Worm (Caenorhabditis elegans) whole organism, L1 larva: ENCODE data around the gene Y38H6C.9.

Experiments used
- C04F5.9 ChIP-seq: sonication (generic microtip); optimal IDR thresholded peaks from 2 replicates; lab custom pipeline; 2016; ENCODE audit warnings: missing genetic modification characterization, missing compliant biosample characterization
- F16B12.6 ChIP-seq: fragments of 150-350 bp; optimal IDR thresholded peaks from 2 replicates; lab custom pipeline; 2014; ENCODE audit warnings: missing biosample characterization, missing genetic modification characterization
- Y116A8C.19 ChIP-seq: sonication (generic microtip); optimal IDR thresholded peaks from 2 replicates; lab custom pipeline; 2016; ENCODE audit warnings: missing compliant biosample characterization, missing genetic modification characterization, borderline replicate concordance
- aha-1 ChIP-seq: fragments of 150-350 bp; optimal IDR thresholded peaks from 2 replicates; lab custom pipeline; 2014; ENCODE audit warnings: missing biosample characterization, missing genetic modification characterization
- alr-1 ChIP-seq: fragments of 200-800 bp; sonication (Bioruptor generic); optimal IDR thresholded peaks from 2 replicates; lab custom pipeline; 2018; ENCODE audit warnings: borderline replicate concordance, mild to moderate bottlenecking, missing genetic modification characterization, missing compliant biosample characterization
- ama-1 ChIP-seq: fragments of 150-350 bp; optimal IDR thresholded peaks from 2 replicates; lab custom pipeline; 2014
- ceh-63 ChIP-seq: fragments of 200-800 bp; sonication (Bioruptor generic); optimal IDR thresholded peaks from 2 replicates; lab custom pipeline; 2018; ENCODE audit warnings: mild to moderate bottlenecking, missing genetic modification characterization, missing compliant biosample characterization
- ceh-8 ChIP-seq: fragments of 200-800 bp; sonication (Bioruptor generic); optimal IDR thresholded peaks from 2 replicates; lab custom pipeline; 2018; ENCODE audit warnings: mild to moderate bottlenecking, missing genetic modification characterization, moderate library complexity, missing compliant biosample characterization
- dpl-1 ChIP-seq, 3 experiments: fragments of 150-350 bp in 2 of 3; sonication (generic microtip) in 1 of 3; optimal IDR thresholded peaks; 2 replicates each; lab custom pipeline; 2014 to 2017; ENCODE audit warnings: missing biosample characterization in 3 of 3, missing genetic modification characterization in 3 of 3, missing genetic modification reagents in 3 of 3
- egl-13 ChIP-seq: sonication (generic microtip); optimal IDR thresholded peaks from 2 replicates; lab custom pipeline; 2016; ENCODE audit warnings: missing genotype, missing genetic modification reagents, missing genetic modification characterization, missing compliant biosample characterization
- elt-2 ChIP-seq: sonication (generic microtip); optimal IDR thresholded peaks from 2 replicates; lab custom pipeline; 2016; ENCODE audit warnings: missing genetic modification characterization, mild to moderate bottlenecking, inconsistent platforms, missing compliant biosample characterization, missing genetic modification reagents
- ets-5 ChIP-seq: fragments of 200-800 bp; sonication (Bioruptor generic); IDR thresholded peaks from 2 replicates; pipeline ENCODE4 v1.3.6; 2022; ENCODE audit warnings: missing genetic modification characterization, missing compliant biosample characterization
- fkh-4 ChIP-seq: sonication (generic microtip); optimal IDR thresholded peaks from 2 replicates; lab custom pipeline; 2016; ENCODE audit warnings: missing compliant biosample characterization, missing genetic modification characterization, borderline replicate concordance
- fkh-8 ChIP-seq: sonication (generic microtip); optimal IDR thresholded peaks from 2 replicates; lab custom pipeline; 2016; ENCODE audit warnings: mild to moderate bottlenecking, missing genetic modification characterization, missing compliant biosample characterization
- fos-1 ChIP-seq: fragments of 150-350 bp; optimal IDR thresholded peaks from 2 replicates; lab custom pipeline; 2014; ENCODE audit warnings: missing biosample characterization, missing genetic modification characterization
- irx-1 ChIP-seq: sonication (generic microtip); optimal IDR thresholded peaks from 2 replicates; lab custom pipeline; 2016; ENCODE audit warnings: missing genetic modification characterization, missing compliant biosample characterization
- jun-1 ChIP-seq: fragments of 150-350 bp; optimal IDR thresholded peaks from 2 replicates; lab custom pipeline; 2014; ENCODE audit warnings: missing biosample characterization, missing genetic modification reagents, missing genetic modification characterization
- lin-13 ChIP-seq: fragments of 150-350 bp; optimal IDR thresholded peaks from 2 replicates; lab custom pipeline; 2014; ENCODE audit warnings: missing biosample characterization, missing genetic modification reagents, missing genetic modification characterization
- lin-35 ChIP-seq, 2 experiments: fragments of 150-350 bp; optimal IDR thresholded peaks; 2 replicates each; lab custom pipeline; 2014; ENCODE audit warnings: missing biosample characterization in 2 of 2, missing genetic modification characterization in 2 of 2, missing genetic modification reagents in 2 of 2
- lin-39 ChIP-seq: fragments of 150-350 bp; optimal IDR thresholded peaks from 2 replicates; lab custom pipeline; 2014; ENCODE audit warnings: missing biosample characterization, missing genetic modification reagents, missing genetic modification characterization
- lsy-2 ChIP-seq, 2 experiments: fragments of 150-350 bp; optimal IDR thresholded peaks; 2 replicates each; lab custom pipeline; 2014; ENCODE audit warnings: missing biosample characterization in 2 of 2, missing genetic modification characterization in 2 of 2
- mdl-1 ChIP-seq, 2 experiments: fragments of 150-350 bp; optimal IDR thresholded peaks; 2 replicates each; lab custom pipeline; 2014 to 2017; ENCODE audit warnings: missing biosample characterization in 2 of 2, missing genetic modification characterization in 2 of 2, inconsistent platforms in 1 of 2
- mef-2 ChIP-seq: fragments of 150-350 bp; optimal IDR thresholded peaks from 2 replicates; lab custom pipeline; 2014; ENCODE audit warnings: missing biosample characterization, missing genetic modification characterization
- mep-1 ChIP-seq: fragments of 150-350 bp; optimal IDR thresholded peaks from 2 replicates; lab custom pipeline; 2014; ENCODE audit warnings: missing biosample characterization, missing genetic modification characterization
- nhr-11 ChIP-seq: fragments of 150-350 bp; optimal IDR thresholded peaks from 2 replicates; lab custom pipeline; 2014; ENCODE audit warnings: missing biosample characterization, missing genetic modification characterization
- nhr-19 ChIP-seq: fragments of 200-800 bp; sonication (Bioruptor generic); conservative IDR thresholded peaks from 2 replicates; pipeline ENCODE4 v1.3.6; 2022; ENCODE audit warnings: missing genetic modification characterization, missing compliant biosample characterization
- nhr-20 ChIP-seq: sonication (generic microtip); optimal IDR thresholded peaks from 2 replicates; lab custom pipeline; 2016; ENCODE audit warnings: mild to moderate bottlenecking, missing genetic modification characterization, missing compliant biosample characterization
- nhr-47 ChIP-seq: sonication (generic microtip); optimal IDR thresholded peaks from 2 replicates; lab custom pipeline; 2016; ENCODE audit warnings: mild to moderate bottlenecking, missing genetic modification characterization, moderate library complexity, missing compliant biosample characterization
- nhr-76 ChIP-seq: sonication (generic microtip); optimal IDR thresholded peaks from 2 replicates; lab custom pipeline; 2017; ENCODE audit warnings: missing biosample characterization, missing genetic modification characterization
- nhr-77 ChIP-seq: fragments of 150-350 bp; optimal IDR thresholded peaks from 2 replicates; lab custom pipeline; 2014; ENCODE audit warnings: missing biosample characterization, missing genetic modification characterization
- nhr-85 ChIP-seq: sonication (generic microtip); peaks from one replicate; lab custom pipeline; 2016; ENCODE audit warnings: missing genetic modification characterization, inconsistent platforms, missing compliant biosample characterization
- skn-1 ChIP-seq: fragments of 150-350 bp; optimal IDR thresholded peaks from 2 replicates; lab custom pipeline; 2014; ENCODE audit warnings: missing biosample characterization, missing genetic modification characterization
- snu-23 ChIP-seq: sonication (generic microtip); optimal IDR thresholded peaks from 2 replicates; lab custom pipeline; 2016; ENCODE audit warnings: missing genetic modification characterization, missing compliant biosample characterization
- swsn-7 ChIP-seq: sonication (generic microtip); optimal IDR thresholded peaks from 2 replicates; lab custom pipeline; 2016; ENCODE audit warnings: missing genetic modification characterization, missing compliant biosample characterization
- unc-86 ChIP-seq: sonication (generic microtip); optimal IDR thresholded peaks from 2 replicates; lab custom pipeline; 2016; ENCODE audit warnings: missing genetic modification characterization, missing compliant biosample characterization
- xbp-1 ChIP-seq: sonication (generic microtip); optimal IDR thresholded peaks from 2 replicates; lab custom pipeline; 2016; ENCODE audit warnings: missing genetic modification characterization, missing compliant biosample characterization
- zag-1 ChIP-seq: fragments of 150-350 bp; optimal IDR thresholded peaks from 2 replicates; lab custom pipeline; 2014; ENCODE audit warnings: missing biosample characterization, missing genetic modification characterization
- ztf-11 ChIP-seq, 2 experiments: sonication (generic microtip); optimal IDR thresholded peaks; 2 replicates each; lab custom pipeline; 2016 to 2017; ENCODE audit warnings: missing genetic modification characterization in 2 of 2, missing biosample characterization in 1 of 2, missing compliant biosample characterization in 1 of 2
- ztf-4 ChIP-seq: fragments of 150-350 bp; optimal IDR thresholded peaks from 2 replicates; lab custom pipeline; 2014; ENCODE audit warnings: missing biosample characterization, missing genetic modification characterization

The Y38H6C.9 gene

ce11 chrV:20539055-20539454 lies 17.0 kb upstream of the Y38H6C.9 start, which contains the start of gene Y38H6C.16 (continued):
- peak in 1 of 3 experiments; percentile 25 for TF ChIP-seq dpl-1 (GFP tag; optimal IDR thresholded peaks at IDR 0.05; lab: Kevin White, UChicago)
- TF ChIP-seq lin-35 (GFP tag; optimal IDR thresholded peaks at IDR 0.05; lab: Kevin White, UChicago), result peak in 1 of 2 experiments; percentile 20
- TF ChIP-seq fkh-4 (tag; lab: Kevin White, UChicago), result no peak
- TF ChIP-seq mdl-1 (tag; optimal IDR thresholded peaks at IDR 0.05; lab: Kevin White, UChicago), result no peak
- TF ChIP-seq nhr-85 (tag; lab: Kevin White, UChicago), result peak; percentile 73
- no peak for TF ChIP-seq skn-1 (tag; lab: Kevin White, UChicago)
- no peak for TF ChIP-seq ceh-63 (GFP tag; lab: Kevin White, UChicago)
- peak; percentile 13 for TF ChIP-seq nhr-47 (tag; lab: Kevin White, UChicago)
- no peak for TF ChIP-seq elt-2 (tag; lab: Kevin White, UChicago)
- no peak for TF ChIP-seq unc-86
- TF ChIP-seq mef-2 (tag; lab: Kevin White, UChicago), result no peak
- no peak for TF ChIP-seq jun-1 (tag; lab: Kevin White, UChicago)
- TF ChIP-seq nhr-76 (tag; lab: Kevin White, UChicago), result no peak
- TF ChIP-seq Y116A8C.19 (tag; lab: Kevin White, UChicago), result no peak
- TF ChIP-seq lin-39 (tag; lab: Kevin White, UChicago), result no peak
- TF ChIP-seq ztf-11 (tag; optimal IDR thresholded peaks at IDR 0.05; lab: Kevin White, UChicago), result no peak
- TF ChIP-seq irx-1, result no peak
- no peak for TF ChIP-seq nhr-77 (tag; lab: Kevin White, UChicago)
- peak in 1 of 2 experiments; percentile 19 for TF ChIP-seq lsy-2 (tag; optimal IDR thresholded peaks at IDR 0.05; lab: Kevin White, UChicago)
- no peak for TF ChIP-seq ama-1 (lab: Kevin White, UChicago)
- TF ChIP-seq swsn-7 (tag; lab: Kevin White, UChicago), result no peak
- no peak for TF ChIP-seq alr-1 (tag; lab: Kevin White, UChicago)
- TF ChIP-seq lin-13 (GFP tag; lab: Kevin White, UChicago), result no peak
- peak; percentile 25 for TF ChIP-seq mep-1 (tag; lab: Kevin White, UChicago)
- TF ChIP-seq xbp-1, result peak; percentile 14
- no peak for TF ChIP-seq aha-1 (tag; lab: Kevin White, UChicago)
- TF ChIP-seq snu-23, result peak; percentile 21
- peak; percentile 16 for TF ChIP-seq F16B12.6 (tag; lab: Kevin White, UChicago)
- no peak for TF ChIP-seq C04F5.9 (tag; lab: Kevin White, UChicago)
- TF ChIP-seq ets-5, result no peak
- no peak for TF ChIP-seq zag-1

- TF ChIP-seq nhr-20 (tag; lab: Kevin White, UChicago) (no peak), nhr-19 (GFP tag; lab: Robert Waterston, UW) (no peak), ceh-8 (GFP tag; lab: Kevin White, UChicago) (no peak), nhr-11 (tag; lab: Kevin White, UChicago) (no peak), ztf-4 (tag; lab: Kevin White, UChicago) (no peak), egl-13 (tag; lab: Kevin White, UChicago) (no peak), fos-1 (tag; lab: Kevin White, UChicago) (no peak)
These were observed 14.1 kb upstream of the Y38H6C.9 start, which contains the start of gene Y38H6C.15 for ce11 chrV:20536208-20536607. Y38H6C.15 (minus strand) TSS chrV:20536308.

- TF ChIP-seq fkh-8 (tag; lab: Kevin White, UChicago) (peak; percentile 12), ama-1 (lab: Kevin White, UChicago) (no peak)
These were observed 12.0 kb upstream of the Y38H6C.9 start, which contains the start of gene famh-161 for ce11 chrV:20534072-20534471. famh-161 (minus strand) TSS chrV:20534172.
